Fruit fly (Drosophila melanogaster): ENCODE measurements around the gene CG43389.

- TF ChIP-seq CG8478 (optimal IDR thresholded peaks at IDR 0.05) (no peak), CTCF (optimal IDR thresholded peaks at IDR 0.05) (no peak)
Measured at dm6 chr3L:3284900-3285299, 37.1 kb downstream of the CG43389 start.
